Worm (Caenorhabditis elegans): ENCODE data around the gene tric-1B.1.

ce11 chrII:12264847-12265246 is 1.2 kb downstream of the tric-1B.1 start:
- TF ChIP-seq pes-1 (GFP tag; IDR thresholded peaks at IDR 0.05) (no peak), ama-1 (optimal IDR thresholded peaks at IDR 0.05) (no peak), flt-1 (GFP tag; IDR thresholded peaks at IDR 0.05) (no peak), tra-4 (tag; optimal IDR thresholded peaks at IDR 0.05) (no peak), tbx-37 (GFP tag; conservative IDR thresholded peaks at IDR 0.05) (no peak), ets-7 (tag; optimal IDR thresholded peaks at IDR 0.05) (no peak), hnd-1 (tag; optimal IDR thresholded peaks at IDR 0.05) (no peak), hmbx-1 (tag; optimal IDR thresholded peaks at IDR 0.05) (no peak), ceh-36 (tag; optimal IDR thresholded peaks at IDR 0.05) (no peak), ceh-13 (GFP tag; optimal IDR thresholded peaks at IDR 0.05) (no peak), F13C5.2 (tag; optimal IDR thresholded peaks at IDR 0.05) (no peak), scrt-1 (GFP tag; IDR thresholded peaks at IDR 0.05) (no peak), sea-1 (GFP tag; conservative IDR thresholded peaks at IDR 0.05) (no peak)

Measured in whole organism, early embryonic.